Worm (Caenorhabditis elegans): ENCODE results near the gene npr-10.

DNA sequence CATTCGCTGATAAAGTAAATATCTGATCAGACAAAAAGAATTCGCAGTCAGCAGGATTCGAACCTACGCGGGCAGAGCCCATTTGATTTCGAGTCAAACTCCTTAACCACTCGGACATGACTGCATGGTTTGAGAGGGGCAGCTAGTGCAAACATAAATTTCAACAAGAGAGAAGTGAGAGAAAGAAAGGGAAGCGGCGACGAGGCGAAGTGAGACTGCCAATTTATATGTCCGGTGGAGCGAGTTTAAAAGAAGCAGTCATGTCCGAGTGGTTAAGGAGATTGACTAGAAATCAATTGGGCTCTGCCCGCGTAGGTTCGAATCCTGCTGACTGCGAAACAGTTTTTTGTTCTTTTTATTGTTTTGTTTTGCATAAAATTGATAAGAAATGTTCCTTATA is 13.8 kb upstream of the npr-10 start:
- TF ChIP-seq ztf-23 (GFP tag; IDR thresholded peaks at IDR 0.05) (peak; percentile 96), ztf-29 (GFP tag; IDR thresholded peaks at IDR 0.05) (peak; percentile 94), flt-1 (GFP tag; IDR thresholded peaks at IDR 0.05) (peak; percentile 96), ref-1 (GFP tag; conservative IDR thresholded peaks at IDR 0.05) (peak; percentile 91), klf-2 (GFP tag; conservative IDR thresholded peaks at IDR 0.05) (peak; percentile 90), tab-1 (GFP tag; IDR thresholded peaks at IDR 0.05) (peak; percentile 95), T22C8.4 (GFP tag; IDR thresholded peaks at IDR 0.05) (peak; percentile 95), med-1 (GFP tag; optimal IDR thresholded peaks at IDR 0.05; ENCODE audit: insufficient read depth) (peak; percentile 81), cog-1 (tag; optimal IDR thresholded peaks at IDR 0.05) (peak; percentile 86)

All from whole organism, midembryonic.